Worm (Caenorhabditis elegans) whole organism, early embryonic: Measurements from ENCODE around the gene elf-1.

Source experiments
- B0310.2 ChIP-seq: sonication (generic microtip); optimal IDR thresholded peaks from 2 replicates; lab custom pipeline; 2016; ENCODE audit warnings: mild to moderate bottlenecking, missing genetic modification characterization, missing compliant biosample characterization
- F13C5.2 ChIP-seq: sonication (generic microtip); optimal IDR thresholded peaks from 2 replicates; lab custom pipeline; 2017; ENCODE audit warnings: mild to moderate bottlenecking, missing genetic modification characterization, inconsistent platforms, missing compliant biosample characterization
- aly-1 ChIP-seq: sonication (generic microtip); optimal IDR thresholded peaks from 2 replicates; lab custom pipeline; 2016; ENCODE audit warnings: missing genetic modification characterization, missing compliant biosample characterization
- ama-1 ChIP-seq: fragments of 150-350 bp; optimal IDR thresholded peaks from 2 replicates; lab custom pipeline; 2014
- ceh-13 ChIP-seq: fragments of 200-800 bp; sonication (Bioruptor generic); optimal IDR thresholded peaks from 2 replicates; lab custom pipeline; 2018; ENCODE audit warnings: mild to moderate bottlenecking, missing genetic modification characterization, missing compliant biosample characterization
- ceh-36 ChIP-seq: sonication (generic microtip); optimal IDR thresholded peaks from 2 replicates; lab custom pipeline; 2016; ENCODE audit warnings: missing genetic modification characterization, inconsistent platforms, missing compliant biosample characterization
- ets-7 ChIP-seq: sonication (generic microtip); optimal IDR thresholded peaks from 2 replicates; lab custom pipeline; 2016; ENCODE audit warnings: missing genotype, missing genetic modification characterization, missing compliant biosample characterization
- flt-1 ChIP-seq: fragments of 200-800 bp; sonication (Bioruptor generic); IDR thresholded peaks from 2 replicates; pipeline ENCODE4 v1.3.6; 2022; ENCODE audit warnings: missing genetic modification characterization, missing compliant biosample characterization
- hmbx-1 ChIP-seq: sonication (generic microtip); optimal IDR thresholded peaks from 2 replicates; lab custom pipeline; 2016; ENCODE audit warnings: mild to moderate bottlenecking, missing genetic modification characterization, missing compliant biosample characterization
- hmg-4 ChIP-seq: fragments of 200-800 bp; sonication (Bioruptor generic); optimal IDR thresholded peaks from 2 replicates; lab custom pipeline; 2018; ENCODE audit warnings: mild to moderate bottlenecking, missing genetic modification characterization, missing compliant biosample characterization
- hnd-1 ChIP-seq: sonication (generic microtip); optimal IDR thresholded peaks from 2 replicates; lab custom pipeline; 2016; ENCODE audit warnings: missing genetic modification characterization, missing compliant biosample characterization
- pes-1 ChIP-seq: fragments of 200-800 bp; sonication (Bioruptor generic); IDR thresholded peaks from 2 replicates; pipeline ENCODE4 v1.3.6; 2022; ENCODE audit warnings: missing genetic modification reagents, missing genetic modification characterization, missing compliant biosample characterization
- scrt-1 ChIP-seq: fragments of 200-800 bp; sonication (Bioruptor generic); IDR thresholded peaks from 2 replicates; pipeline ENCODE4 v1.3.6; 2022; ENCODE audit warnings: missing genetic modification characterization, missing compliant biosample characterization
- sea-1 ChIP-seq: fragments of 200-800 bp; sonication (Bioruptor generic); conservative IDR thresholded peaks from 2 replicates; pipeline ENCODE4 v1.3.6; 2022; ENCODE audit warnings: missing genetic modification characterization, missing compliant biosample characterization
- tbx-11 ChIP-seq: fragments of 200-800 bp; sonication (Bioruptor generic); IDR thresholded peaks from 2 replicates; pipeline ENCODE4 v1.3.6; 2022; ENCODE audit warnings: missing genetic modification characterization, missing compliant biosample characterization
- tbx-37 ChIP-seq: fragments of 200-800 bp; sonication (Bioruptor generic); conservative IDR thresholded peaks from 2 replicates; pipeline ENCODE4 v1.3.6; 2022; ENCODE audit warnings: missing genetic modification reagents, missing genetic modification characterization, missing compliant biosample characterization
- tra-4 ChIP-seq: sonication (generic microtip); optimal IDR thresholded peaks from 2 replicates; lab custom pipeline; 2017; ENCODE audit warnings: missing genetic modification characterization, missing compliant biosample characterization

elf-1 gene

DNA sequence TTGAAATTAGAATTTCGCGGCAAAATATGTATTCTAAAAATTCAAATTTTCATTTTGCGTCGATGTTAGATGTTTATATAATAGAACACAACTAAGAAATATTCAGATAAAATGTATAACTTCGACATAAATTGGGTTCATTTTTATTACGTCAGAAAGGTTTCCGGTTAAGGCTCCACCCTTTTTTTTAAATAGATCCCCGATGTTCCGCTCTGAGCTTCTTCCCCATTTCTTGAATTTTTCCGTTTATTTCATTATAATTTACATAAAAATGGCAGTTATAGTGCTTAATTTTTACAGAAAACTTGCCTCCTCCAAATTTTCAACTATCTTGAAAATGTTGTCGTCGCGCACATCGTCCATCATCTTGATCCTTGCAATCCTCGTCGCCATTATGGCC is 35.9 kb downstream of the elf-1 start, which contains the start of gene flp-24:
Gene flp-24 (plus strand): TSS at position 301 of the 400 bp plus-strand sequence.
- TF ChIP-seq ceh-13 (GFP tag; lab: Kevin White, UChicago) = no peak
- no peak for TF ChIP-seq tra-4 (tag; lab: Kevin White, UChicago)
- TF ChIP-seq ceh-36 (tag; lab: Kevin White, UChicago) = no peak
- TF ChIP-seq F13C5.2 (tag; lab: Kevin White, UChicago) = no peak
- TF ChIP-seq flt-1 (GFP tag; lab: Robert Waterston, UW) = no peak
- no peak for TF ChIP-seq hmg-4 (GFP tag; lab: Kevin White, UChicago)

ce11 chrIII:728074-728473 is 39.1 kb downstream of the elf-1 start:
- TF ChIP-seq ama-1 = no peak
- no peak for TF ChIP-seq pes-1 (GFP tag; lab: Robert Waterston, UW)
- no peak for TF ChIP-seq hmbx-1
- TF ChIP-seq B0310.2 = no peak
- TF ChIP-seq flt-1 (GFP tag; lab: Robert Waterston, UW) = no peak
- TF ChIP-seq hmg-4 (GFP tag; lab: Kevin White, UChicago) = no peak
- TF ChIP-seq tbx-37 (GFP tag; lab: Robert Waterston, UW) = no peak
- no peak for TF ChIP-seq sea-1 (GFP tag; lab: Robert Waterston, UW)
- no peak for TF ChIP-seq scrt-1 (GFP tag; lab: Robert Waterston, UW)
- TF ChIP-seq tra-4 (tag; lab: Kevin White, UChicago) = no peak
- TF ChIP-seq F13C5.2 (tag; lab: Kevin White, UChicago) = no peak
- TF ChIP-seq ceh-36 (tag; lab: Kevin White, UChicago) = no peak
- TF ChIP-seq ets-7 (tag; lab: Kevin White, UChicago) = no peak
- no peak for TF ChIP-seq hnd-1 (tag; lab: Kevin White, UChicago)
- TF ChIP-seq ceh-13 (GFP tag; lab: Kevin White, UChicago) = no peak
- TF ChIP-seq tbx-11 = no peak

DNA sequence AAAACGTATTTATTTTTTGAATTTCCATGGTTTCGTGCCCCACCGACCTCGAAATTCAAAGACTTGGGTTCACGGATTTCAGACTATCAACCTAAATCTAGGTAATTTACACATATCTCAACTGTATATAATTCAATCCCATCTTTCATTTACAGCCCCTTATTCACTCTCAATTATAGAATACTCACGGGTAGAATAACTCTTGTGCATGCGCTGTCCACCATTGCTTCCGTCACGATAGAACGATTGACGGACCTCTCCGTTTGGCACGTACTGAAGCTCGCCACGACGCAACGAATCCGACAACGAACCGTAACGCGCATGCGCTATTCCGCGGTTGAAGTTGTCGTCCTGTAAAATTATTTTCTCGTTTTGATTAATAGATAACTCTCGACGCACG is 39.7 kb downstream of the elf-1 start:
- no peak for TF ChIP-seq ceh-36 (tag; lab: Kevin White, UChicago)
- no peak for TF ChIP-seq hmg-4 (GFP tag; lab: Kevin White, UChicago)
- TF ChIP-seq ceh-13 (GFP tag; lab: Kevin White, UChicago) = no peak
- no peak for TF ChIP-seq aly-1 (tag; lab: Kevin White, UChicago)
- no peak for TF ChIP-seq tbx-37 (GFP tag; lab: Robert Waterston, UW)
- TF ChIP-seq F13C5.2 (tag; lab: Kevin White, UChicago) = no peak
- no peak for TF ChIP-seq sea-1 (GFP tag; lab: Robert Waterston, UW)
- no peak for TF ChIP-seq hmbx-1
- no peak for TF ChIP-seq B0310.2
- TF ChIP-seq ama-1 = no peak
- TF ChIP-seq hnd-1 (tag; lab: Kevin White, UChicago) = no peak
- TF ChIP-seq flt-1 (GFP tag; lab: Robert Waterston, UW) = no peak

ce11 chrIII:740382-740781 is 51.4 kb downstream of the elf-1 start, which contains the start of gene idpp-1:
Gene idpp-1 (plus strand): TSS chrIII:740682.
- TF ChIP-seq B0310.2 = no peak
- no peak for TF ChIP-seq aly-1 (tag; lab: Kevin White, UChicago)
- no peak for TF ChIP-seq ceh-13 (GFP tag; lab: Kevin White, UChicago)
- no peak for TF ChIP-seq scrt-1 (GFP tag; lab: Robert Waterston, UW)
- TF ChIP-seq pes-1 (GFP tag; lab: Robert Waterston, UW) = no peak
- TF ChIP-seq ceh-36 (tag; lab: Kevin White, UChicago) = no peak
- no peak for TF ChIP-seq tbx-37 (GFP tag; lab: Robert Waterston, UW)
- TF ChIP-seq F13C5.2 (tag; lab: Kevin White, UChicago) = no peak
- no peak for TF ChIP-seq hnd-1 (tag; lab: Kevin White, UChicago)
- no peak for TF ChIP-seq tra-4 (tag; lab: Kevin White, UChicago)
- no peak for TF ChIP-seq hmg-4 (GFP tag; lab: Kevin White, UChicago)
- no peak for TF ChIP-seq ets-7 (tag; lab: Kevin White, UChicago)
- TF ChIP-seq sea-1 (GFP tag; lab: Robert Waterston, UW) = no peak

DNA sequence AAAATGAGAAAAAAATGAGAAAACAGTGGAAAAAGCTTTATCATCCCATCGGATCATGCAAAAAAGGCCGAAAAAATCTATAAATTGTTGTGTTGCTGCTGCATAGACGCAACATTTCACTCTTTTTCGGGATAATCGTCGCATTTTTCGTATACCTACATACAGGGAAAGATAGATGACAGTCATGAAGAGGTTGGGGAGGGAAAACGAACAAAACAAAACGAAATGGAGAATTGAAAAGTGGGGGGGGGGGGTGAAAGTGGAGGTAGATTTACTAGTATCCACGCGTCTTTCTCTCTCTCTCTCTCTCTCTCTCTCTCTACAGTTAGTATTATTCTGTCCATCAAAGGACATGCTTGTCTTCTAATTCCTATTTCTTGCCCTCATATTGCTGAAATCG is 55.5 kb downstream of the elf-1 start:
- no peak for TF ChIP-seq scrt-1 (GFP tag; lab: Robert Waterston, UW)
- no peak for TF ChIP-seq tbx-11
- TF ChIP-seq B0310.2 = no peak

- TF ChIP-seq B0310.2 (no peak), tbx-11 (no peak), hmbx-1 (no peak), pes-1 (GFP tag; lab: Robert Waterston, UW) (no peak), ama-1 (no peak), sea-1 (GFP tag; lab: Robert Waterston, UW) (no peak), tra-4 (tag; lab: Kevin White, UChicago) (no peak), tbx-37 (GFP tag; lab: Robert Waterston, UW) (no peak), ceh-36 (tag; lab: Kevin White, UChicago) (no peak), hmg-4 (GFP tag; lab: Kevin White, UChicago) (no peak)
These were observed 59.8 kb downstream of the elf-1 start for ce11 chrIII:748782-749181.

ce11 chrIII:750028-750427 is 61.1 kb downstream of the elf-1 start:
- TF ChIP-seq aly-1 (tag; lab: Kevin White, UChicago) (no peak), ceh-36 (tag; lab: Kevin White, UChicago) (no peak), pes-1 (GFP tag; lab: Robert Waterston, UW) (no peak), F13C5.2 (tag; lab: Kevin White, UChicago) (no peak), hnd-1 (tag; lab: Kevin White, UChicago) (no peak), ceh-13 (GFP tag; lab: Kevin White, UChicago) (no peak), scrt-1 (GFP tag; lab: Robert Waterston, UW) (no peak), tra-4 (tag; lab: Kevin White, UChicago) (no peak), B0310.2 (no peak), sea-1 (GFP tag; lab: Robert Waterston, UW) (no peak)

DNA sequence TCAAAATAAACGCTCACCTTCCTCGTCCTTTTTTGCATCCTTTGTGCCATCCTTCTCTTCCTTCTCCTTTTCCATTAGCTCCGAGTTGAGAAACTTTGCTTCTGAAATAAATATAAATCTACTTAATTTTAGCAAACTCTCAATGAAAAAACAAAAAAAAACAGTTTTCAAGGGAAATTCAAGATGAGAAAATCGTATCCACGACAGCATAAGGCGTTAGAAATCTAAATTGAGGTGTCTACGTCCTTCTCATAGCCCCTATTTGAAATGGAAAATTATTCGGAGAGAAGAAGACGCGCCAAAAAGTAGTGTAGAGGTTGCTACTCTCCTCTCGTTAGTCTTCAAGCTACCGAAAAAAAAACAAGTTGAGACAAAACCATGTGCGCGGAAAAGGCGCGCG is 63.4 kb downstream of the elf-1 start, which contains the start of gene pat-12:
Gene pat-12 (minus strand): TSS at position 101 of the 400 bp plus-strand sequence.
- TF ChIP-seq B0310.2 = no peak
- TF ChIP-seq aly-1 (tag; lab: Kevin White, UChicago) = no peak
- no peak for TF ChIP-seq scrt-1 (GFP tag; lab: Robert Waterston, UW)
- no peak for TF ChIP-seq F13C5.2 (tag; lab: Kevin White, UChicago)
- no peak for TF ChIP-seq tra-4 (tag; lab: Kevin White, UChicago)
- TF ChIP-seq hnd-1 (tag; lab: Kevin White, UChicago) = no peak
- no peak for TF ChIP-seq hmbx-1
- no peak for TF ChIP-seq pes-1 (GFP tag; lab: Robert Waterston, UW)
- no peak for TF ChIP-seq tbx-11
- no peak for TF ChIP-seq tbx-37 (GFP tag; lab: Robert Waterston, UW)
- no peak for TF ChIP-seq hmg-4 (GFP tag; lab: Kevin White, UChicago)
- no peak for TF ChIP-seq ceh-13 (GFP tag; lab: Kevin White, UChicago)
- TF ChIP-seq flt-1 (GFP tag; lab: Robert Waterston, UW) = no peak
- no peak for TF ChIP-seq ceh-36 (tag; lab: Kevin White, UChicago)
- no peak for TF ChIP-seq sea-1 (GFP tag; lab: Robert Waterston, UW)
- TF ChIP-seq ama-1 = no peak
- no peak for TF ChIP-seq ets-7 (tag; lab: Kevin White, UChicago)
